Fruit fly (Drosophila melanogaster): ENCODE data around the gene eEF1gamma.

Gene eEF1gamma

dm6 chr3R:29265075-29265474 is 45.1 kb downstream of the eEF1gamma start (continued):
- TF ChIP-seq danr (GFP tag; IDR thresholded peaks at IDR 0.05) (no peak), CG33557 (GFP tag; optimal IDR thresholded peaks at IDR 0.05) (peak; percentile 65), Dp (GFP tag; optimal IDR thresholded peaks at IDR 0.05) (no peak), CG32772 (GFP tag; IDR thresholded peaks at IDR 0.05) (no peak), nmo (GFP tag; optimal IDR thresholded peaks at IDR 0.05) (peak; percentile 43), CG30431 (GFP tag; optimal IDR thresholded peaks at IDR 0.05) (peak; percentile 35), ttk (GFP tag; IDR thresholded peaks at IDR 0.05) (peak; percentile 46; the same call in 1 of the 2 replicates), bigmax (GFP tag; optimal IDR thresholded peaks at IDR 0.05) (no peak), CG8281 (tag; optimal IDR thresholded peaks at IDR 0.05) (no peak), CG8290 (GFP tag; optimal IDR thresholded peaks at IDR 0.05) (peak; percentile 9), CG8290 (tag; optimal IDR thresholded peaks at IDR 0.05) (no peak), Pdp1 (GFP tag; optimal IDR thresholded peaks at IDR 0.05) (no peak), CG8765 (GFP tag; IDR thresholded peaks at IDR 0.05) (no peak), Dad (GFP tag; optimal IDR thresholded peaks at IDR 0.05) (no peak), CG12155 (GFP tag; optimal IDR thresholded peaks at IDR 0.05) (no peak), Side (GFP tag; optimal IDR thresholded peaks at IDR 0.05) (no peak), BtbVII (GFP tag; optimal IDR thresholded peaks at IDR 0.05) (no peak), CG7786 (GFP tag; optimal IDR thresholded peaks at IDR 0.05) (peak; percentile 3), en (GFP tag; optimal IDR thresholded peaks at IDR 0.05) (no peak), gsb (GFP tag; IDR thresholded peaks at IDR 0.05) (no peak), Rfx (GFP tag; IDR thresholded peaks at IDR 0.05) (no peak), CG11093 (GFP tag; IDR thresholded peaks at IDR 0.05) (no peak), phol (tag; optimal IDR thresholded peaks at IDR 0.05) (peak; percentile 54), ap (GFP tag; IDR thresholded peaks at IDR 0.05) (no peak), HmgD (GFP tag; optimal IDR thresholded peaks at IDR 0.05) (no peak), CG7839 (tag; optimal IDR thresholded peaks at IDR 0.05) (peak; percentile 51), CG6272 (GFP tag; IDR thresholded peaks at IDR 0.05) (no peak), CG12744 (GFP tag; optimal IDR thresholded peaks at IDR 0.05) (no peak), D (optimal IDR thresholded peaks at IDR 0.05) (no peak), D (GFP tag; optimal IDR thresholded peaks at IDR 0.05) (peak; percentile 46), zfh2 (GFP tag; optimal IDR thresholded peaks at IDR 0.05) (no peak), Gug (GFP tag; IDR thresholded peaks at IDR 0.05) (no peak), seq (GFP tag; IDR thresholded peaks at IDR 0.05) (no peak; the same call in 1 of the 2 replicates), CG18599 (GFP tag; optimal IDR thresholded peaks at IDR 0.05) (peak; percentile 21), H15 (GFP tag; IDR thresholded peaks at IDR 0.05) (no peak), ash1 (GFP tag; optimal IDR thresholded peaks at IDR 0.05) (no peak), wek (GFP tag; optimal IDR thresholded peaks at IDR 0.05) (no peak), Mrtf (GFP tag; IDR thresholded peaks at IDR 0.05) (0 out of 3 replicates have a peak, but pooled peaks have one; percentile 38), CG1602 (GFP tag; optimal IDR thresholded peaks at IDR 0.05) (no peak), ci (GFP tag; IDR thresholded peaks at IDR 0.05) (0 out of 3 replicates have a peak, but pooled peaks have one; percentile 48), CG7556 (GFP tag; optimal IDR thresholded peaks at IDR 0.05) (peak; percentile 60), CG12299 (tag; optimal IDR thresholded peaks at IDR 0.05) (no peak), Xbp1 (GFP tag; optimal IDR thresholded peaks at IDR 0.05) (peak; percentile 3), Kr (GFP tag; optimal IDR thresholded peaks at IDR 0.05) (no peak), corto (GFP tag; optimal IDR thresholded peaks at IDR 0.05) (no peak), sna (GFP tag; IDR thresholded peaks at IDR 0.05; ENCODE audit: partially characterized antibody) (no peak), CG7745 (tag; optimal IDR thresholded peaks at IDR 0.05) (no peak), lbe (GFP tag; optimal IDR thresholded peaks at IDR 0.05) (no peak), Ssrp (tag; optimal IDR thresholded peaks at IDR 0.05) (peak; percentile 53), CG9437 (GFP tag; optimal IDR thresholded peaks at IDR 0.05) (no peak), chn (GFP tag; optimal IDR thresholded peaks at IDR 0.05) (peak; percentile 11), CG14710 (tag; optimal IDR thresholded peaks at IDR 0.05) (peak; percentile 64), Gsc (GFP tag; IDR thresholded peaks at IDR 0.05) (no peak)

Measured in whole organism, embryonic.